Worm (Caenorhabditis elegans): ENCODE results near the gene ZK899.7.
A peak's percentile ranks its signal among the peaks of the same experiment; 100 is the strongest.

DNA sequence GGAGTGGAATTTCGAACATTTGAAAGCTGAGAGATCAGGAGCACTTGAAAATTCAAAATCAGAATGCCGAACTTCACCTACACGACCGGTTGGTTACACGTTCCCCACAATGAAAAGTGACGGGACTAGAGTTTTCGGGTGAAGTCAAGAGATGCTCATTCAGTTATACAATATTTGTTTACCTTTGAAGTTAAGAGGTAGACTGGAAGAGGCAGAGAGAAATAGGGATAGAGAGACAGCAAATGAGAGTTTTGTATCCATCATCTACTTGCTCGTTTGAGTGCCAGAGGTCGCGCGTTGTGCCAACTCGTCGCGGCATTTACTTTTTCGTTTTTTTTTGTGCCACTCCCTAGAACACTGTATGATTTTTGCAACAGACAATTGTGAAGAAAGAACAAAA is 38.5 kb downstream of the ZK899.7 start:
- TF ChIP-seq ztf-11 (tag; optimal IDR thresholded peaks at IDR 0.05) (no peak), nhr-77 (tag; optimal IDR thresholded peaks at IDR 0.05) (peak; percentile 43), irx-1 (tag; optimal IDR thresholded peaks at IDR 0.05) (no peak), ama-1 (optimal IDR thresholded peaks at IDR 0.05) (no peak), nhr-76 (tag; optimal IDR thresholded peaks at IDR 0.05) (no peak), fkh-10 (GFP tag; optimal IDR thresholded peaks at IDR 0.05) (no peak), mep-1 (tag; optimal IDR thresholded peaks at IDR 0.05) (no peak), nhr-11 (tag; optimal IDR thresholded peaks at IDR 0.05) (no peak), egl-27 (tag; optimal IDR thresholded peaks at IDR 0.05) (no peak), nhr-19 (GFP tag; conservative IDR thresholded peaks at IDR 0.05) (no peak), ztf-4 (tag; optimal IDR thresholded peaks at IDR 0.05) (no peak), lin-39 (tag; optimal IDR thresholded peaks at IDR 0.05) (no peak)

Data from whole organism, L1 larva.